Fruit fly (Drosophila melanogaster): Measurements from ENCODE around the gene CG9150.

The CG9150 gene

DNA sequence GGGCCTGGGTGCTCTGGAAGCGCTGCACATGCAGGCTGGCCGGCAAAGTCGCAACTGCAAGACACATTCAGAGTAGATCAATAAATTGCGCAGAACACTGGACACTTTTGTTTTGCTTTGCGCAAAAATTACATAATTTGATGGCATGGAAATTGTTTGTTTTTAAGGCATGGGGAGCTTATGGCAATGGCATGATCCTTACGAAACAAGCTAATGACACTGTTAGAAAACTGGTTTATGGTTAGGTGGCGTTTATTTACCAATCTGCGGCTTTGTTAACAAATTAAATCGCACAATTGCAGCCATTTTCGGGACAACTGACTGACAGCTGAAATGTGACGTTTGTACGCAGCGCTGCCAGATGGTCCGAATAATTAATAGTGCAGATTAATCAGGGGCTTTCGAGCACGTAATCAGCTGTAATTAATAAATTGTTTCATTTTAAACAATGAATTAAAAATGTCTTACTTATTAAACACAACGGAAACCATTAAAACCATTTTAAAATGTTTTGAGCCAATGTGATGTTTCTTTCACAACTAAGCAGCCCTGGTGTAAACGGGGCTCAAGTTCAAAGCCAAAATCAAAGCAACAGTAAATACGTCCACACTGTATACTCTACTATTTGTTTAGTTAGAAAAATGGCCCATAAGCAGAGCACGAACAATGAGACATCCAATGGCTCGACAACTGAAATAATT lies 5.9 kb downstream of the CG9150 start, which contains the start of the genes ND-51 and CG13994:
Gene ND-51 (minus strand): TSS at position 376 of the 701 bp plus-strand sequence.
Gene CG13994 (plus strand): TSS at position 608 of the 701 bp plus-strand sequence.
- TF ChIP-seq Hr78 (GFP tag; optimal IDR thresholded peaks at IDR 0.05) (peak; percentile 3), rgr (GFP tag; optimal IDR thresholded peaks at IDR 0.05) (peak; percentile 81), psq (GFP tag; optimal IDR thresholded peaks at IDR 0.05) (peak; percentile 51), Dfd (GFP tag; optimal IDR thresholded peaks at IDR 0.05) (no peak), woc (GFP tag; optimal IDR thresholded peaks at IDR 0.05) (peak; percentile 83), Hnf4 (GFP tag; optimal IDR thresholded peaks at IDR 0.05) (no peak), tai (GFP tag; optimal IDR thresholded peaks at IDR 0.05) (no peak), ey (GFP tag; optimal IDR thresholded peaks at IDR 0.05) (peak; percentile 64), GATAd (GFP tag; optimal IDR thresholded peaks at IDR 0.05) (no peak), dmrt93B (GFP tag; optimal IDR thresholded peaks at IDR 0.05) (peak; percentile 63), dl (GFP tag; optimal IDR thresholded peaks at IDR 0.05; ENCODE audit: insufficient read depth in 1 of 2, partially characterized antibody in 2 of 2) (no peak), Hr83 (GFP tag; optimal IDR thresholded peaks at IDR 0.05; ENCODE audit: poor library complexity, severe bottlenecking) (peak; percentile 58), fru (GFP tag; optimal IDR thresholded peaks at IDR 0.05) (peak; percentile 81), brk (GFP tag; optimal IDR thresholded peaks at IDR 0.05) (no peak), Sp1 (GFP tag; optimal IDR thresholded peaks at IDR 0.05) (peak; percentile 66), OdsH (GFP tag; optimal IDR thresholded peaks at IDR 0.05) (peak; percentile 3), Rel (GFP tag; optimal IDR thresholded peaks at IDR 0.05) (no peak), Rel (tag; optimal IDR thresholded peaks at IDR 0.05) (peak; percentile 66), dsf (GFP tag; optimal IDR thresholded peaks at IDR 0.05; ENCODE audit: borderline replicate concordance) (no peak), pan (optimal IDR thresholded peaks at IDR 0.05) (no peak), Mio (GFP tag; optimal IDR thresholded peaks at IDR 0.05) (no peak), Myc (optimal IDR thresholded peaks at IDR 0.05) (no peak), h (GFP tag; optimal IDR thresholded peaks at IDR 0.05) (peak; percentile 84), Abd-B (GFP tag; optimal IDR thresholded peaks at IDR 0.05) (no peak), br (GFP tag; optimal IDR thresholded peaks at IDR 0.05) (no peak), lola (GFP tag; optimal IDR thresholded peaks at IDR 0.05) (no peak), usp (GFP tag; optimal IDR thresholded peaks at IDR 0.05) (no peak), N (GFP tag; optimal IDR thresholded peaks at IDR 0.05) (peak; percentile 63), Vsx2 (GFP tag; optimal IDR thresholded peaks at IDR 0.05; ENCODE audit: partially characterized antibody) (no peak), CG32264 (GFP tag; optimal IDR thresholded peaks at IDR 0.05) (peak; percentile 53), sv (GFP tag; optimal IDR thresholded peaks at IDR 0.05) (peak; percentile 50), jim (GFP tag; optimal IDR thresholded peaks at IDR 0.05) (no peak), CG9705 (GFP tag; optimal IDR thresholded peaks at IDR 0.05) (peak; percentile 71), foxo (GFP tag; optimal IDR thresholded peaks at IDR 0.05) (peak in 1 of 2 experiments; percentile 87), HLH106 (tag; optimal IDR thresholded peaks at IDR 0.05) (peak; percentile 82), Dif (GFP tag; optimal IDR thresholded peaks at IDR 0.05; ENCODE audit: partially characterized antibody) (no peak), sage (GFP tag; optimal IDR thresholded peaks at IDR 0.05) (no peak), Jra (GFP tag; optimal IDR thresholded peaks at IDR 0.05) (no peak), CrebA (GFP tag; optimal IDR thresholded peaks at IDR 0.05; ENCODE audit: borderline replicate concordance) (no peak)

- TF ChIP-seq Dif (GFP tag; optimal IDR thresholded peaks at IDR 0.05; ENCODE audit: partially characterized antibody) (no peak), rgr (GFP tag; optimal IDR thresholded peaks at IDR 0.05) (no peak), Vsx2 (GFP tag; optimal IDR thresholded peaks at IDR 0.05; ENCODE audit: partially characterized antibody) (no peak), CrebA (GFP tag; optimal IDR thresholded peaks at IDR 0.05; ENCODE audit: borderline replicate concordance) (no peak), Rel (GFP tag; optimal IDR thresholded peaks at IDR 0.05) (no peak), Rel (tag; optimal IDR thresholded peaks at IDR 0.05) (no peak), foxo (GFP tag; optimal IDR thresholded peaks at IDR 0.05) (no peak), Myc (optimal IDR thresholded peaks at IDR 0.05) (no peak), Hr83 (GFP tag; optimal IDR thresholded peaks at IDR 0.05; ENCODE audit: poor library complexity, severe bottlenecking) (no peak), sage (GFP tag; optimal IDR thresholded peaks at IDR 0.05) (no peak), OdsH (GFP tag; optimal IDR thresholded peaks at IDR 0.05) (no peak), pan (optimal IDR thresholded peaks at IDR 0.05) (no peak), Dfd (GFP tag; optimal IDR thresholded peaks at IDR 0.05) (no peak)
Measured at dm6 chr2L:6060210-6060609, 8.2 kb downstream of the CG9150 start, which contains the start of gene CG34180. TSS of gene CG34180 (plus strand) at chr2L:6060510.

Data from whole organism, wandering third instar larva.